Fruit fly (Drosophila melanogaster) whole organism, wandering third instar larva: ENCODE measurements around the gene comm.

Experiments
- Dfd ChIP-seq: fragments of >200 bp; optimal IDR thresholded peaks from 2 replicates; lab custom pipeline; 2017; ENCODE audit warnings: missing biosample characterization, missing genetic modification characterization
- Dif ChIP-seq: fragments of 200-275, 200-300 bp; sonication (Bioruptor generic); optimal IDR thresholded peaks from 2 replicates; lab custom pipeline; 2018; ENCODE audit warnings: missing biosample characterization, missing genetic modification characterization; ENCODE audit not compliant: partially characterized antibody
- GATAd ChIP-seq: sonication (Bioruptor generic); optimal IDR thresholded peaks from 2 replicates; lab custom pipeline; 2016; ENCODE audit warnings: missing biosample characterization, missing genetic modification characterization
- Jra ChIP-seq: sonication (Bioruptor generic); optimal IDR thresholded peaks from 2 replicates; lab custom pipeline; 2016; ENCODE audit warnings: missing biosample characterization, missing genetic modification characterization
- Mio ChIP-seq: sonication (Bioruptor generic); optimal IDR thresholded peaks from 2 replicates; lab custom pipeline; 2016; ENCODE audit warnings: missing biosample characterization, missing genetic modification characterization
- N ChIP-seq: fragments of >200 bp; optimal IDR thresholded peaks from 2 replicates; lab custom pipeline; 2018; ENCODE audit warnings: missing biosample characterization, missing external identifiers, missing genetic modification characterization
- OdsH ChIP-seq: fragments of 200-800 bp; sonication (Bioruptor generic); optimal IDR thresholded peaks from 2 replicates; lab custom pipeline; 2016; ENCODE audit warnings: missing biosample characterization, mild to moderate bottlenecking, missing genetic modification characterization
- br ChIP-seq: fragments of 200-800 bp; sonication (Bioruptor generic); optimal IDR thresholded peaks from 2 replicates; lab custom pipeline; 2016; ENCODE audit warnings: missing biosample characterization, missing genetic modification characterization
- ey ChIP-seq: fragments of 200-800 bp; sonication (Bioruptor generic); optimal IDR thresholded peaks from 2 replicates; lab custom pipeline; 2016; ENCODE audit warnings: missing biosample characterization, missing genetic modification characterization
- foxo ChIP-seq, 2 experiments: fragments of 200-800 bp; sonication (Bioruptor generic); optimal IDR thresholded peaks; 2 replicates in 1 of 2; 3 replicates in 1 of 2; lab custom pipeline; 2016 to 2017; ENCODE audit warnings: missing biosample characterization in 2 of 2, missing genetic modification characterization in 2 of 2
- h ChIP-seq: fragments of 200-800 bp; sonication (Bioruptor generic); optimal IDR thresholded peaks from 3 replicates; lab custom pipeline; 2016; ENCODE audit warnings: missing biosample characterization, mild to moderate bottlenecking, missing genetic modification characterization
- psq ChIP-seq: fragments of 200-800 bp; sonication (Bioruptor generic); optimal IDR thresholded peaks from 3 replicates; lab custom pipeline; 2017; ENCODE audit warnings: missing biosample characterization, mild to moderate bottlenecking, missing genetic modification characterization, moderate library complexity
- sage ChIP-seq: fragments of 200-800 bp; sonication (Bioruptor generic); optimal IDR thresholded peaks from 2 replicates; lab custom pipeline; 2016; ENCODE audit warnings: missing biosample characterization, mild to moderate bottlenecking, missing genetic modification characterization
- usp ChIP-seq: fragments of >200 bp; optimal IDR thresholded peaks from 2 replicates; lab custom pipeline; 2017; ENCODE audit warnings: missing biosample characterization, missing genetic modification characterization

DNA sequence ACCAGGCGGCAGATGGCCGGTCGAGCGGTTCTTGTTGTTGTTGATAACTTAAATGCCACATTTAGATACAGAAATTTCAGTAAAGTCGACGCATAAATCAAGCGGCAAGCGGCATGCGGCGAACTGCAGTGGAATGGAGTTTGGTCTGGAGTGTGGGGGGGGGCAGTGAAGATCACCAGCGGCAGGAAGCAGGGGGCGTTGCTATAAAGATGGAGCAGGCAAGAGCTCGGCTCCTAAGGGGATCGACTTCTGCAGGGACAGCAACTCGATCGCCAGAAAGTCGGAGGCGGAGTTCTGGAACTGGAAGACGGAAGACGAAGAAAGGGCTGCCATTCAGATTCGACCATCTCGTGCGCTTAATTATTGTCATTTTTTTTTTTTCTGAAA is 35.0 kb upstream of the comm start:
- TF ChIP-seq usp (GFP tag; lab: Kevin White, UChicago): no peak
- TF ChIP-seq OdsH (GFP tag; lab: Kevin White, UChicago): no peak
- TF ChIP-seq Dif (GFP tag; lab: Kevin White, UChicago): no peak
- no peak for TF ChIP-seq sage (GFP tag; lab: Kevin White, UChicago)
- TF ChIP-seq GATAd: no peak
- no peak for TF ChIP-seq Mio
- TF ChIP-seq h (GFP tag; lab: Kevin White, UChicago): no peak
- no peak for TF ChIP-seq ey (GFP tag; lab: Kevin White, UChicago)
- no peak for TF ChIP-seq Dfd (GFP tag; lab: Kevin White, UChicago)
- TF ChIP-seq psq (GFP tag; lab: Kevin White, UChicago): no peak
- TF ChIP-seq N (GFP tag; lab: Kevin White, UChicago): no peak
- no peak for TF ChIP-seq Jra (GFP tag; lab: Kevin White, UChicago)
- TF ChIP-seq foxo (GFP tag; optimal IDR thresholded peaks at IDR 0.05; lab: Kevin White, UChicago): no peak
- TF ChIP-seq br (GFP tag; lab: Kevin White, UChicago): no peak
